Worm (Caenorhabditis elegans): Measurements from ENCODE around the gene BE0003N10.6.

- TF ChIP-seq nhr-237 (tag; optimal IDR thresholded peaks at IDR 0.05) (no peak), ces-1 (GFP tag; optimal IDR thresholded peaks at IDR 0.05) (no peak)
These were observed 5.8 kb downstream of the BE0003N10.6 start for ce11 chrIII:1054096-1054495.
